Worm (Caenorhabditis elegans) whole organism, mixed stage, embryonic: Measurements from ENCODE around the gene C46C11.4.

Experiments used
- M03D4.4 ChIP-seq: sonication (generic microtip); optimal IDR thresholded peaks from 2 replicates; lab custom pipeline; 2017; ENCODE audit warnings: mild to moderate bottlenecking, missing genetic modification characterization, missing compliant biosample characterization
- bed-3 ChIP-seq: fragments of 200-800 bp; sonication (Bioruptor generic); optimal IDR thresholded peaks from 3 replicates; lab custom pipeline; 2018; ENCODE audit warnings: mild to moderate bottlenecking, missing genetic modification characterization, moderate library complexity, missing compliant biosample characterization
- blmp-1 ChIP-seq: fragments of 150-350 bp; optimal IDR thresholded peaks from 2 replicates; lab custom pipeline; 2014; ENCODE audit warnings: missing biosample characterization, missing genetic modification characterization
- ceh-39 ChIP-seq: fragments of 150-350 bp; optimal IDR thresholded peaks from 2 replicates; lab custom pipeline; 2014; ENCODE audit warnings: missing biosample characterization, missing genetic modification characterization
- ceh-43 ChIP-seq: fragments of 200-800 bp; sonication (Bioruptor generic); optimal IDR thresholded peaks from 2 replicates; lab custom pipeline; 2018; ENCODE audit warnings: mild to moderate bottlenecking, missing genetic modification characterization, moderate library complexity, missing compliant biosample characterization
- ceh-83 ChIP-seq: fragments of 200-800 bp; sonication (Bioruptor generic); optimal IDR thresholded peaks from 2 replicates; lab custom pipeline; 2018; ENCODE audit warnings: mild to moderate bottlenecking, missing genetic modification characterization, missing compliant biosample characterization
- ces-1 ChIP-seq: fragments of 150-350 bp; optimal IDR thresholded peaks from 2 replicates; lab custom pipeline; 2014; ENCODE audit warnings: missing biosample characterization, missing genetic modification reagents, missing genetic modification characterization
- cnd-1 ChIP-seq: fragments of 200-800 bp; sonication (Bioruptor generic); optimal IDR thresholded peaks from 2 replicates; lab custom pipeline; 2018; ENCODE audit warnings: mild to moderate bottlenecking, missing genetic modification characterization, missing compliant biosample characterization
- drap-1 ChIP-seq: fragments of 200-800 bp; sonication (Bioruptor generic); optimal IDR thresholded peaks from 3 replicates; lab custom pipeline; 2018; ENCODE audit warnings: mild to moderate bottlenecking, missing genetic modification characterization, missing compliant biosample characterization
- elt-1 ChIP-seq: sonication (generic microtip); optimal IDR thresholded peaks from 2 replicates; lab custom pipeline; 2017; ENCODE audit warnings: missing genetic modification characterization, mild to moderate bottlenecking, missing compliant biosample characterization, antibody characterized with exemption, moderate library complexity, borderline replicate concordance; ENCODE audit not compliant: insufficient read depth
- elt-3 ChIP-seq: fragments of 150-350 bp; optimal IDR thresholded peaks from 2 replicates; lab custom pipeline; 2014; ENCODE audit warnings: missing biosample characterization, missing genetic modification characterization
- flh-1 ChIP-seq: fragments of 200-800 bp; sonication (Bioruptor generic); optimal IDR thresholded peaks from 2 replicates; lab custom pipeline; 2018; ENCODE audit warnings: mild to moderate bottlenecking, missing genetic modification characterization, moderate library complexity, missing compliant biosample characterization
- ham-2 ChIP-seq: fragments of 200-800 bp; sonication (Bioruptor generic); optimal IDR thresholded peaks from 2 replicates; lab custom pipeline; 2018; ENCODE audit warnings: mild to moderate bottlenecking, missing genetic modification characterization, missing compliant biosample characterization
- hlh-1 ChIP-seq: fragments of 150-350 bp; optimal IDR thresholded peaks from 2 replicates; lab custom pipeline; 2014; ENCODE audit warnings: missing biosample characterization, missing genetic modification reagents, missing genetic modification characterization
- lin-13 ChIP-seq: fragments of 150-350 bp; optimal IDR thresholded peaks from 2 replicates; lab custom pipeline; 2014; ENCODE audit warnings: missing biosample characterization, missing genetic modification characterization
- lin-32 ChIP-seq: fragments of 200-800 bp; sonication (Bioruptor generic); optimal IDR thresholded peaks from 2 replicates; lab custom pipeline; 2018; ENCODE audit warnings: mild to moderate bottlenecking, missing genetic modification characterization, missing compliant biosample characterization
- lsy-2 ChIP-seq: fragments of 150-350 bp; optimal IDR thresholded peaks from 2 replicates; lab custom pipeline; 2014; ENCODE audit warnings: missing biosample characterization, missing genetic modification characterization
- mab-5 ChIP-seq: fragments of 150-350 bp; optimal IDR thresholded peaks from 2 replicates; lab custom pipeline; 2014; ENCODE audit warnings: missing biosample characterization, missing genetic modification characterization
- mep-1 ChIP-seq: fragments of 150-350 bp; optimal IDR thresholded peaks from 2 replicates; lab custom pipeline; 2017; ENCODE audit warnings: missing biosample characterization, missing genetic modification reagents, missing genetic modification characterization, inconsistent platforms
- mls-2 ChIP-seq: sonication (generic microtip); optimal IDR thresholded peaks from 2 replicates; lab custom pipeline; 2016; ENCODE audit warnings: mild to moderate bottlenecking, missing genetic modification characterization, moderate library complexity, missing compliant biosample characterization
- nhr-12 ChIP-seq: fragments of 150-350 bp; optimal IDR thresholded peaks from 2 replicates; lab custom pipeline; 2014; ENCODE audit warnings: missing biosample characterization, missing genetic modification characterization
- nhr-2 ChIP-seq: fragments of 150-350 bp; optimal IDR thresholded peaks from 2 replicates; lab custom pipeline; 2014; ENCODE audit warnings: missing biosample characterization, missing genetic modification characterization
- nhr-237 ChIP-seq: fragments of 150-350 bp; optimal IDR thresholded peaks from 2 replicates; lab custom pipeline; 2014; ENCODE audit warnings: missing biosample characterization, missing genetic modification characterization
- nhr-28 ChIP-seq: fragments of 150-350 bp; optimal IDR thresholded peaks from 2 replicates; lab custom pipeline; 2014; ENCODE audit warnings: missing biosample characterization, missing genetic modification characterization
- pha-4 ChIP-seq: fragments of 150-350 bp; optimal IDR thresholded peaks from 2 replicates; lab custom pipeline; 2018; ENCODE audit warnings: missing biosample characterization, missing genetic modification reagents, missing genetic modification characterization
- sem-2 ChIP-seq: fragments of 200-800 bp; sonication (Bioruptor generic); optimal IDR thresholded peaks from 2 replicates; lab custom pipeline; 2018; ENCODE audit warnings: mild to moderate bottlenecking, missing genetic modification characterization, missing compliant biosample characterization
- snpc-4 ChIP-seq: fragments of 150-350 bp; optimal IDR thresholded peaks from 2 replicates; lab custom pipeline; 2014; ENCODE audit warnings: missing biosample characterization, missing genetic modification characterization
- sptf-1 ChIP-seq: sonication (generic microtip); optimal IDR thresholded peaks from 2 replicates; lab custom pipeline; 2017; ENCODE audit warnings: mild to moderate bottlenecking, missing genetic modification characterization, moderate library complexity, missing compliant biosample characterization
- tbx-8 ChIP-seq: fragments of 200-800 bp; sonication (Bioruptor generic); optimal IDR thresholded peaks from 2 replicates; lab custom pipeline; 2018; ENCODE audit warnings: mild to moderate bottlenecking, missing genetic modification characterization, moderate library complexity, missing compliant biosample characterization
- unc-120 ChIP-seq: sonication (generic microtip); optimal IDR thresholded peaks from 2 replicates; lab custom pipeline; 2017; ENCODE audit warnings: missing genetic modification characterization, missing compliant biosample characterization; ENCODE audit not compliant: poor library complexity, severe bottlenecking
- unc-39 ChIP-seq: fragments of 150-350 bp; optimal IDR thresholded peaks from 2 replicates; lab custom pipeline; 2014; ENCODE audit warnings: missing biosample characterization, missing genetic modification characterization
- zip-8 ChIP-seq: fragments of 150-350 bp; optimal IDR thresholded peaks from 2 replicates; lab custom pipeline; 2014; ENCODE audit warnings: missing biosample characterization, missing genetic modification characterization
- ztf-11 ChIP-seq: fragments of 150-350 bp; optimal IDR thresholded peaks from 2 replicates; lab custom pipeline; 2014; ENCODE audit warnings: missing biosample characterization, missing genetic modification characterization

The C46C11.4 gene

DNA sequence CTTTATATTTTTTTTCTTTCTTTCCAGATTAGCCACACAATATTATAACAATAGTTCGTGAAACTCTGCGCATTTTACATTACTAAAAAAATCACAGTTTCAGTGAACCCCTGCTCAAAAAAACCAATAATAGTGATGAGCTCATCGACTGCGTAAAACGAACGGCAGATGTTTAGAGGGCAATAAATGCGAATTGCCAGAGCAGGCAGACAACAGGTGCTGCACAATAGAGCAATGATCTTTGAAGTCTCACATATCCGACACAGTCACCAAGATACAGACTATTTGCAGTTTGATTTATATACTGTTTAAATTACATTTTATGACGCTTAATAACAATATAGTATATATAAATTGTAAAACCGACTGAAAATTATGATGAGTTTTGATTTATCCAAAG, 37.4 kb downstream of the C46C11.4 start:
- TF ChIP-seq mab-5 (tag; lab: Kevin White, UChicago), result no peak
- peak; percentile 49 for TF ChIP-seq lin-32 (GFP tag; lab: Kevin White, UChicago)
- peak; percentile 73 for TF ChIP-seq hlh-1 (tag; lab: Kevin White, UChicago)
- peak; percentile 63 for TF ChIP-seq cnd-1 (tag; lab: Kevin White, UChicago)
- TF ChIP-seq ces-1, result no peak
- no peak for TF ChIP-seq drap-1
- TF ChIP-seq bed-3 (GFP tag; lab: Kevin White, UChicago), result no peak

DNA sequence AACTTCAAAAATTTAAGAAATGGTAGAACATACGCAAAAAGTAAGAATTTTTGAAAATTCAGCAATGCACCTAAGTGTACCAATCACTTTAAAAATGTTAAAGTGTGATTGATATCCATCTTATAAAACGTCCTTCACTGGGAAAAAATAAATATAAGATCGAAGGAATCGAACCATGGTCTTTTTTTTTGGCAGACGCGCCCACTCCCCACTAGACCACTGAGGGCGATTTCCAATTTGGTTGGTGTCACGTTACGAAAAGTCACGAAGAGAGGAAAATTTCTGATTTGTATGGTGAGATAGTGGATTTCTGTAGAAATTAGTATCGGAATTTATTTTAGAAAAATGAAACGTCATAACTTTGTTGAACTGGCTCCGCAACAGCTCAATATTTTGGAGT, 39.7 kb downstream of the C46C11.4 start:
- no peak for TF ChIP-seq sem-2 (GFP tag; lab: Kevin White, UChicago)
- no peak for TF ChIP-seq elt-1 (tag; lab: Kevin White, UChicago)
- TF ChIP-seq nhr-2, result no peak
- no peak for TF ChIP-seq drap-1

DNA sequence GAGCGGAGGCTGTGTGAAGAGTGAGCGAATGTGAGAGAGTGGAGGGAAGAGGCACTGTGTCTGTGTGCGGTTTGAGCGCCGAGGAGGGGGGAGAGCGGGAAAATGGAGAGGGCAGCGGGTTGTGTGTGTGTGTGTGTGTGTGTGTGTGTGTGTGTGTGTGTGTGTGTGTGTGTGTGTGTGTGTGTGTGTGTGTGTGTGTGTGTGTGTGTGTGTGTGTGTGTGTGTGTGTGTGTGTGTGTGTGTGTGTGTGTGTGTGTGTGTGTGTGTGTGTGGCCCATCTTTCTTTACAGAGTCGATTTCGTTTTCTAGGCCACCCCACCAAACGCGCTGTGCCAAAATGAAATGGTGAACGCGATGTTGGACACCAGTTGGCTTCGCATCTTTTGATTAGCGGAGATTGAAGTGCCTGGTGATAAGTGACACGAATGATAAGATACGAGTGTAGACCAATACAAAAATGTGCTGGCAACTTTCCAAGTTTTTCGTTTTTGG, 40.6 kb downstream of the C46C11.4 start:
- TF ChIP-seq pha-4 (tag; lab: Kevin White, UChicago) (peak; percentile 51), ceh-43 (peak; percentile 79), ztf-11 (tag; lab: Kevin White, UChicago) (peak; percentile 34), ceh-83 (GFP tag; lab: Kevin White, UChicago) (peak; percentile 82), drap-1 (peak; percentile 93), sem-2 (GFP tag; lab: Kevin White, UChicago) (peak; percentile 73), tbx-8 (GFP tag; lab: Kevin White, UChicago) (peak; percentile 73), nhr-12 (tag; lab: Kevin White, UChicago) (peak; percentile 92), mls-2 (tag; lab: Kevin White, UChicago) (peak; percentile 93), sptf-1 (tag; lab: Kevin White, UChicago) (peak; percentile 94), flh-1 (peak; percentile 71), M03D4.4 (tag; lab: Kevin White, UChicago) (peak; percentile 94), mep-1 (peak; percentile 19), hlh-1 (tag; lab: Kevin White, UChicago) (peak; percentile 51), lin-13 (tag; lab: Kevin White, UChicago) (peak; percentile 66), unc-120 (tag; lab: Kevin White, UChicago) (peak; percentile 87), ham-2 (GFP tag; lab: Kevin White, UChicago) (peak; percentile 80), lin-32 (GFP tag; lab: Kevin White, UChicago) (peak; percentile 74), cnd-1 (tag; lab: Kevin White, UChicago) (peak; percentile 93)
- TF ChIP-seq, all 35 proteins: peak for 19; not testable (repeated sequence) for 16

DNA sequence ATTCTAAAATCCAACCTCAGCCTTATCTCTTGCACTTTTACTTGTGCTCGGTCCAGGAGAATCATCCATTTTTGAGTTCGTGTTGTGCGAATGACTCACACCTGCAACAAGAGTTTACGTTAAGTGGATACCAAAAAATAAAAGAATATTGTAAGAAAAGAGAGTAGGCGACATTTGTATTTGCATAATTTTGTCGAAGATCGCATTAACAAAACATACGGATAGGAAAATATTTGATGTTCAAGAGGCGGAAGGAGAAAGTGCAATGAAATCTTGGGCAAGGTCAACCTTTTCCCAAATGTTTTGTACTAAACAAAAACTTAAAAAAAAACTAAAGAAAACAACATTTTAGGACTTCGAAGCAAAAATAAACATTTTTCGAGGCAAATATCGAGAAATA, 41.2 kb downstream of the C46C11.4 start, which contains the start of gene spat-3:
TSS of gene spat-3 (minus strand) at position 101 of the 400 bp plus-strand sequence.
- no peak for TF ChIP-seq flh-1
- no peak for TF ChIP-seq elt-3 (tag; lab: Kevin White, UChicago)
- TF ChIP-seq mab-5 (tag; lab: Kevin White, UChicago), result no peak
- no peak for TF ChIP-seq nhr-28 (tag; lab: Kevin White, UChicago)
- no peak for TF ChIP-seq lsy-2
- no peak for TF ChIP-seq mep-1
- TF ChIP-seq sptf-1 (tag; lab: Kevin White, UChicago), result no peak
- TF ChIP-seq nhr-237 (tag; lab: Kevin White, UChicago), result no peak
- no peak for TF ChIP-seq lin-32 (GFP tag; lab: Kevin White, UChicago)
- no peak for TF ChIP-seq zip-8
- no peak for TF ChIP-seq sem-2 (GFP tag; lab: Kevin White, UChicago)
- no peak for TF ChIP-seq blmp-1 (tag; lab: Kevin White, UChicago)
- no peak for TF ChIP-seq ceh-39
- TF ChIP-seq ham-2 (GFP tag; lab: Kevin White, UChicago), result no peak
- no peak for TF ChIP-seq lin-13 (tag; lab: Kevin White, UChicago)
- TF ChIP-seq elt-1 (tag; lab: Kevin White, UChicago), result no peak
- TF ChIP-seq snpc-4, result no peak

DNA sequence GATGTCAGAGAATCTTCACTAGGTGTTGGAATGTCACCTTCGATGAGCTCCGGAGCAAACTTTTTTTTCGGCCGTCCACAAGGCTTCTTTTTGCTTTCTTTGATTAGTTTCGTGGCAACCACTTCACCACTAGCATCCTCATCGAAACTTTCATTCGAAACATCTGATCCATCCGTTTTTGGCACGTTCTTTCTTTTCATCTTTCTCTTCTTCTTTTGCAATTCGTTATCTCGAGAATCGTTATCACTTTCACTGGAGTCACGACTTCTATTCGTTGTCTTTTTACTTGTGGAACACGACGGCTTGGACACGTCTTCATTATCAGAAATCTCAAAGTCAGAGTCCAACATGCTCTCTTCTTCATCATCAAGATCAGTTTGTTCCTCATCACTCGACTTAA, 42.8 kb downstream of the C46C11.4 start:
- TF ChIP-seq unc-120 (tag; lab: Kevin White, UChicago) (no peak), hlh-1 (tag; lab: Kevin White, UChicago) (no peak), pha-4 (tag; lab: Kevin White, UChicago) (no peak), ceh-43 (no peak), mep-1 (no peak), mab-5 (tag; lab: Kevin White, UChicago) (no peak), unc-39 (tag; lab: Kevin White, UChicago) (no peak), ham-2 (GFP tag; lab: Kevin White, UChicago) (no peak), blmp-1 (tag; lab: Kevin White, UChicago) (no peak), ceh-83 (GFP tag; lab: Kevin White, UChicago) (no peak), cnd-1 (tag; lab: Kevin White, UChicago) (no peak), ceh-39 (no peak), lsy-2 (no peak), sptf-1 (tag; lab: Kevin White, UChicago) (no peak)
